Worm (Caenorhabditis elegans): ENCODE measurements around the gene pfd-5.

DNA sequence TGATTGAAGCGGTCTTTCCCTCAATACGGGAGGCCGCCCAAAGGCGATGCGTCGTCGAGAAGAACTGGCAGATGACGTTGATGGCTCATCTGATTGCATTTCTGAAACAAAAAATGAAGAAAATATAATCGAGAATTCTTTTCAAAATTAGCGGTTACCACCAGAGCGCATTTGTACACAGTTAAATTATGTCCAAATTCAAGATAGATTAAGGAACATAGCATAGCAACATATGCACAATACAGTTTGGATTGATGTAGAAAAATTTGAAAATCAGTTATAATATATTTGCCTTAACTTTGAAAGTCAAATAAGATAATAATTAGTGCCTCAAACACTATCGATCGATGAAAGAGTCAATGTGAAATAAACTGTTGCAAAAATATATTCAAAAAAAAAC lies 31.0 kb upstream of the pfd-5 start, which contains the start of gene R151.8:
- no peak for TF ChIP-seq nhr-76 (tag; optimal IDR thresholded peaks at IDR 0.05)
- TF ChIP-seq nhr-237 (tag; optimal IDR thresholded peaks at IDR 0.05): no peak
- no peak for TF ChIP-seq pha-4 (tag; optimal IDR thresholded peaks at IDR 0.05)
- no peak for TF ChIP-seq unc-39 (tag; optimal IDR thresholded peaks at IDR 0.05)
- no peak for TF ChIP-seq elt-1 (tag; optimal IDR thresholded peaks at IDR 0.05; ENCODE audit: borderline replicate concordance, insufficient read depth)
- TF ChIP-seq lin-13 (tag; optimal IDR thresholded peaks at IDR 0.05): no peak

Measured in whole organism, mixed stage, embryonic.